Worm (Caenorhabditis elegans): ENCODE data around the gene T24H7.9.

DNA sequence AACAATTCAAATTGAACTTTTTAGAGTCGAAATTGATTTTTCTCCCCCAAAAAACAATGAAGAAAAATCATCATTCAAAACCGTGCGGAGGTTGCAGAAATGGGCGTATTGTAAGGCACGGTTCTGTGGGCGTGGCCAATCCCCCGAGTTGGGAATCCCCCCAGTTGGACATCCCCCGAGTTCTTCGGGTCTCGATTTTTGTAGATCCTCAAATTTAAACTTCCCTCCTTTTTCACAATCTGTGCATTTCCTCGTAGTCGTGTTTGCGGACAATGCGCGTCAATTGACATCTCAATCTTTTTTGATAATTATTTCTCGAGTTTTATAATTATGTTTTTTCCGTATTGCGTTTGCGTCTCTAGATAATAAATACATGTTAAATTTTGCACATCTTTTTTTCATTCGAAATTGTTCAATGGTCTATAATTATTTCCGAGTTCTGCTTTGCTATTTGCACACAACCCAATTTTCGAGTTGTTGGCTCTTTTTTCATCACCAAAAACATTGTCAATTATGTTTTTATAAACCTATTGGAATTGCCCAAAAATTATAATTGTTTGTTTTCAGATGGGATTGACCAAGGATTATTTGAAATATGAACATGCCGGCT, 34.6 kb upstream of the T24H7.9 start, which contains the start of gene F13H8.2:
- peak; percentile 35 for TF ChIP-seq K12H6.12 (tag; optimal IDR thresholded peaks at IDR 0.05)
- TF ChIP-seq D2030.7 (GFP tag; IDR thresholded peaks at IDR 0.05), result peak; percentile 94
- TF ChIP-seq F49E8.2 (tag; optimal IDR thresholded peaks at IDR 0.05; ENCODE audit: insufficient read depth), result peak; percentile 6
